Fruit fly (Drosophila melanogaster): ENCODE data around the gene CG42467.

CG42467 gene

DNA sequence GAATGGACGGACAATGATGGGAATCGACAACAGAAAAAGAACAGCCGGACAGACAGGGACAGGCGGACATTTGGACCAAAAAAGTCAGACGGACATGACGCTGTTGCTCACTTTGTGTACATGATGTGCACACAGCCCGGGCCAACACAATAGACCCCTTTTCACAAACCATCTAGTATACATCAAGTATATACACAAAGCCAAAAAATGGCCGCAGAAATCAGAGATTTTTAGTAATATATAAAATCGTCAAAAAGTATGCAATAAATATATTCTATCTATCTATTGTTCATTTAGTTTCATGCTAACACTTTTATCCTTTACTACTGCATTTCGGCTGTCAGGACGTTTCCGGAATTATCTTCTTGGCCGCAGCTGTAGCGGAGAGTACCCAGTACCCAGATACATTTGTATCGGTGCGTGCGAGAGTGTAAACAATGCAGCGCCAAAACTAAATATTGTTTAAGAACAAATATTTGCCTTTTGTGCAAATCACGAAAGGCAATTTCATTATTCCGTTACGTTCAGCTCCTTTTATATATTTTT is 18.4 kb downstream of the CG42467 start (continued):
- TF ChIP-seq Bteb2 (GFP tag; optimal IDR thresholded peaks at IDR 0.05) (no peak), CrebB (tag; optimal IDR thresholded peaks at IDR 0.05) (no peak), eyg (GFP tag; optimal IDR thresholded peaks at IDR 0.05) (no peak), CG32532 (GFP tag; IDR thresholded peaks at IDR 0.05) (peak; percentile 36; the same call in 1 of the 2 replicates), CG7928 (GFP tag; optimal IDR thresholded peaks at IDR 0.05) (no peak), CG4404 (GFP tag; IDR thresholded peaks at IDR 0.05) (no peak), CG18476 (GFP tag; optimal IDR thresholded peaks at IDR 0.05) (no peak), Drgx (GFP tag; IDR thresholded peaks at IDR 0.05) (no peak), gt (GFP tag; IDR thresholded peaks at IDR 0.05) (no peak), CTCF (GFP tag; optimal IDR thresholded peaks at IDR 0.05) (peak; percentile 35), phol (tag; optimal IDR thresholded peaks at IDR 0.05) (no peak), ac (GFP tag; optimal IDR thresholded peaks at IDR 0.05) (no peak), HLHmδ (GFP tag; optimal IDR thresholded peaks at IDR 0.05) (no peak), Side (GFP tag; optimal IDR thresholded peaks at IDR 0.05) (no peak), fd96Cb (tag; optimal IDR thresholded peaks at IDR 0.05) (peak; percentile 26), CG13775 (GFP tag; optimal IDR thresholded peaks at IDR 0.05) (no peak), Meics (GFP tag; optimal IDR thresholded peaks at IDR 0.05) (peak; percentile 53), Awh (GFP tag; IDR thresholded peaks at IDR 0.05) (no peak), CG12744 (GFP tag; optimal IDR thresholded peaks at IDR 0.05) (no peak), Fer3 (tag; optimal IDR thresholded peaks at IDR 0.05) (peak; percentile 27), CG15514 (GFP tag; optimal IDR thresholded peaks at IDR 0.05) (peak; percentile 1), zf30C (GFP tag; optimal IDR thresholded peaks at IDR 0.05) (no peak), D (optimal IDR thresholded peaks at IDR 0.05) (no peak), D (GFP tag; optimal IDR thresholded peaks at IDR 0.05) (no peak), Asciz (GFP tag; optimal IDR thresholded peaks at IDR 0.05) (no peak), CG4424 (GFP tag; optimal IDR thresholded peaks at IDR 0.05) (peak; percentile 36), CG18619 (GFP tag; optimal IDR thresholded peaks at IDR 0.05) (peak; percentile 8), CG10654 (GFP tag; optimal IDR thresholded peaks at IDR 0.05) (peak; percentile 8), CG7372 (GFP tag; IDR thresholded peaks at IDR 0.05) (no peak), emc (GFP tag; optimal IDR thresholded peaks at IDR 0.05) (no peak), CG17359 (tag; optimal IDR thresholded peaks at IDR 0.05) (peak; percentile 39), CG18262 (tag; optimal IDR thresholded peaks at IDR 0.05) (no peak), CG17802 (tag; optimal IDR thresholded peaks at IDR 0.05) (no peak), MESR4 (GFP tag; optimal IDR thresholded peaks at IDR 0.05) (no peak), CG3281 (GFP tag; optimal IDR thresholded peaks at IDR 0.05) (peak; percentile 59), CG1792 (GFP tag; optimal IDR thresholded peaks at IDR 0.05) (no peak), cas (GFP tag; IDR thresholded peaks at IDR 0.05) (no peak), CG2678 (tag; optimal IDR thresholded peaks at IDR 0.05) (no peak), yki (optimal IDR thresholded peaks at IDR 0.05) (no peak), Rx (GFP tag; IDR thresholded peaks at IDR 0.05) (no peak), CG9727 (GFP tag; optimal IDR thresholded peaks at IDR 0.05) (no peak), CG3726 (GFP tag; IDR thresholded peaks at IDR 0.05) (no peak), pfk (GFP tag; optimal IDR thresholded peaks at IDR 0.05) (no peak), inv (GFP tag; IDR thresholded peaks at IDR 0.05; ENCODE audit: partially characterized antibody) (no peak), CG13287 (GFP tag; IDR thresholded peaks at IDR 0.05; ENCODE audit: partially characterized antibody) (no peak), CG14667 (GFP tag; IDR thresholded peaks at IDR 0.05) (no peak), Gsc (GFP tag; IDR thresholded peaks at IDR 0.05) (no peak), kay (GFP tag; optimal IDR thresholded peaks at IDR 0.05) (no peak), bbx (GFP tag; IDR thresholded peaks at IDR 0.05; ENCODE audit: partially characterized antibody) (no peak), CG10959 (GFP tag; IDR thresholded peaks at IDR 0.05) (no peak), YL-1 (GFP tag; optimal IDR thresholded peaks at IDR 0.05) (no peak), CG32772 (GFP tag; IDR thresholded peaks at IDR 0.05) (no peak), vfl (GFP tag; optimal IDR thresholded peaks at IDR 0.05) (no peak)

All from whole organism, embryonic.